Worm (Caenorhabditis elegans) whole organism, early embryonic: Measurements from ENCODE around the gene mec-5.

Source experiments
- F13C5.2 ChIP-seq: sonication (generic microtip); optimal IDR thresholded peaks from 2 replicates; lab custom pipeline; 2017; ENCODE audit warnings: mild to moderate bottlenecking, missing genetic modification characterization, inconsistent platforms, missing compliant biosample characterization
- aly-1 ChIP-seq: sonication (generic microtip); optimal IDR thresholded peaks from 2 replicates; lab custom pipeline; 2016; ENCODE audit warnings: missing genetic modification characterization, missing compliant biosample characterization
- ama-1 ChIP-seq: fragments of 150-350 bp; optimal IDR thresholded peaks from 2 replicates; lab custom pipeline; 2014
- ceh-13 ChIP-seq: fragments of 200-800 bp; sonication (Bioruptor generic); optimal IDR thresholded peaks from 2 replicates; lab custom pipeline; 2018; ENCODE audit warnings: mild to moderate bottlenecking, missing genetic modification characterization, missing compliant biosample characterization
- ceh-36 ChIP-seq: sonication (generic microtip); optimal IDR thresholded peaks from 2 replicates; lab custom pipeline; 2016; ENCODE audit warnings: missing genetic modification characterization, inconsistent platforms, missing compliant biosample characterization
- ets-7 ChIP-seq: sonication (generic microtip); optimal IDR thresholded peaks from 2 replicates; lab custom pipeline; 2016; ENCODE audit warnings: missing genotype, missing genetic modification characterization, missing compliant biosample characterization
- flt-1 ChIP-seq: fragments of 200-800 bp; sonication (Bioruptor generic); IDR thresholded peaks from 2 replicates; pipeline ENCODE4 v1.3.6; 2022; ENCODE audit warnings: missing genetic modification characterization, missing compliant biosample characterization
- hmbx-1 ChIP-seq: sonication (generic microtip); optimal IDR thresholded peaks from 2 replicates; lab custom pipeline; 2016; ENCODE audit warnings: mild to moderate bottlenecking, missing genetic modification characterization, missing compliant biosample characterization
- hmg-4 ChIP-seq: fragments of 200-800 bp; sonication (Bioruptor generic); optimal IDR thresholded peaks from 2 replicates; lab custom pipeline; 2018; ENCODE audit warnings: mild to moderate bottlenecking, missing genetic modification characterization, missing compliant biosample characterization
- sea-1 ChIP-seq: fragments of 200-800 bp; sonication (Bioruptor generic); conservative IDR thresholded peaks from 2 replicates; pipeline ENCODE4 v1.3.6; 2022; ENCODE audit warnings: missing genetic modification characterization, missing compliant biosample characterization
- tra-4 ChIP-seq: sonication (generic microtip); optimal IDR thresholded peaks from 2 replicates; lab custom pipeline; 2017; ENCODE audit warnings: missing genetic modification characterization, missing compliant biosample characterization

DNA sequence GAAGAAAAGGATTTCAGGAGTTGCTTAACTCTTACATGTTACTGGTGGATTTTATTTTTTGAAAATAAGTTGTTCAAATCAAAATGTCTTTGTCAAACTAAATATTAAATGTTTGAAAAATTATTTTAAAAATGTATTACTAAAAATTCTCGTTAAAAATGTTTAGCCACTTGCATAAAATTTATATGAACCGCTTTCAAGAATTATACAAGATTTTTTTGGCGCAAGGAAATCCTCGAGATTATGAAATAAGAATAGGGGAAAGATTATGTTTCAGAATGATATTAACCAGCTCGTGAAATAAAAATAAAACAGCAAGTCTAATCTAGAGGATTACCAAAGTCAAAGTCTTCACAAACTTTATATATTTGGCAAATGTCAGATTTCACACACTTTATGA, 39.5 kb downstream of the mec-5 start:
- TF ChIP-seq ama-1 (lab: Kevin White, UChicago) (no peak), ceh-36 (tag; lab: Kevin White, UChicago) (no peak), hmbx-1 (tag; lab: Kevin White, UChicago) (no peak), tra-4 (tag; lab: Kevin White, UChicago) (no peak), ets-7 (tag; lab: Kevin White, UChicago) (no peak), ceh-13 (GFP tag; lab: Kevin White, UChicago) (no peak), sea-1 (GFP tag; lab: Robert Waterston, UW) (no peak), aly-1 (tag; lab: Kevin White, UChicago) (no peak), flt-1 (GFP tag; lab: Robert Waterston, UW) (no peak), hmg-4 (no peak), F13C5.2 (tag; lab: Kevin White, UChicago) (no peak)
